Worm (Caenorhabditis elegans) whole organism, L4/young adult: ENCODE measurements around the gene F20D6.5.

Experiments
- W03F9.2 ChIP-seq: fragments of 150-350 bp; optimal IDR thresholded peaks from 2 replicates; lab custom pipeline; 2014; ENCODE audit warnings: missing biosample characterization, missing genetic modification characterization
- him-1 ChIP-seq: sonication (generic microtip); optimal IDR thresholded peaks from 2 replicates; lab custom pipeline; 2016; ENCODE audit warnings: missing genotype, missing genetic modification reagents, missing genetic modification characterization, missing compliant biosample characterization

- TF ChIP-seq W03F9.2 (no peak), him-1 (tag; lab: Kevin White, UChicago) (no peak)
Measured at ce11 chrV:8132926-8133325, 28.8 kb upstream of the F20D6.5 start, which contains the start of gene D1014.4.
